Fruit fly (Drosophila melanogaster): ENCODE results near the gene Kcmf1.

The Kcmf1 gene

DNA sequence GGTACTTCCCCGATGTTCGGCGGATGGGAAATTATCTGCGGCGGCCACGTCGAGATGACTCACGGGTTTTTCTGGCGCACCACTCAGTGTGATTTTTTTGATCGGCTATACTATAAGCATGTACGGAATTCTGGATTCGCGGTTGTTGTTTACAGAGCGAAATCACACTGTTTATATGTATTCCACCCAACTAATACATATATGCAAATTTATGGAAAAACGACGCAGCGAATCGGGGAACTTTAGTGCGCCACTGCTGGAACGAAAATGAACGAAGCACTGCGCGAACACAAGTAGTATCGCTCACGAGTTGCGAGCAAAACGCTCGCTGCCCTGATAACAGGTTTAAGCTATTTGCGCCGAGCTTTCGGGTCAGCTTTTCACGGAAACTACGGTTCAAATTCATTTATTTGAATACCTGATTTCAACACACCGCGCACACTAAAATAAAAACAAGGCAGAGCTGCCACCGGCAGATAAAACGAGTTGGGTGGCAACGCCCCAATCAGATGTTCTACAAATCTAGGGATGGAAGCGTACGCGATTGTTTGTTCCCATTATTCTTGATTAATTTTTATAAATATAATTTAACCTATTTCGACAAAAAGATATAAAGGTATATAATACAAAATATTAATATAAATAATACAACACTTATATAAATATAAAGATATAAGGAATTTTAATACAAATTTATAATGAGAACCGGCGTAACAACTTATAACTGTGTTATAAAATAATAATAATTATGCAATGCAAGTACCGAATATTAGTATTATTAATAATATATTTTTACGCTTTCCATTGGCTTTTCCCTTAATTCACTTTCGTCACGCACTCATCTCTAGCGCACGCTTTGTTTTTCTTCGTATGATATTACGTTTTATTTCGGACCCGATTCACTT is 33.1 kb upstream of the Kcmf1 start, which contains the start of gene Rel (continued):
- TF ChIP-seq CG3065 (GFP tag; optimal IDR thresholded peaks at IDR 0.05) (no peak), CG1603 (tag; optimal IDR thresholded peaks at IDR 0.05) (peak; percentile 40), CG16863 (GFP tag; optimal IDR thresholded peaks at IDR 0.05) (no peak), Nf-YB (GFP tag; optimal IDR thresholded peaks at IDR 0.05) (peak; percentile 59), danr (GFP tag; IDR thresholded peaks at IDR 0.05) (no peak), E2f1 (GFP tag; IDR thresholded peaks at IDR 0.05) (no peak), pho (GFP tag; optimal IDR thresholded peaks at IDR 0.05) (peak; percentile 24), Mes4 (GFP tag; optimal IDR thresholded peaks at IDR 0.05) (no peak), esg (GFP tag; conservative IDR thresholded peaks at IDR 0.05) (no peak), CG6175 (GFP tag; IDR thresholded peaks at IDR 0.05) (no peak), eve (GFP tag; optimal IDR thresholded peaks at IDR 0.05) (no peak), CG10366 (GFP tag; IDR thresholded peaks at IDR 0.05) (no peak), CG2678 (tag; optimal IDR thresholded peaks at IDR 0.05) (peak; percentile 86), CG2202 (tag; optimal IDR thresholded peaks at IDR 0.05) (peak; percentile 2), Dll (GFP tag; IDR thresholded peaks at IDR 0.05; ENCODE audit: partially characterized antibody) (no peak), CG11247 (GFP tag; IDR thresholded peaks at IDR 0.05) (no peak), Dad (GFP tag; optimal IDR thresholded peaks at IDR 0.05) (no peak), CG12071 (GFP tag; optimal IDR thresholded peaks at IDR 0.05) (peak; percentile 59), cas (GFP tag; IDR thresholded peaks at IDR 0.05) (no peak), CG15073 (GFP tag; optimal IDR thresholded peaks at IDR 0.05) (no peak), CG1602 (GFP tag; optimal IDR thresholded peaks at IDR 0.05) (peak; percentile 54), btn (GFP tag; optimal IDR thresholded peaks at IDR 0.05) (peak; percentile 37), shn (GFP tag; optimal IDR thresholded peaks at IDR 0.05) (peak; percentile 40), phol (tag; optimal IDR thresholded peaks at IDR 0.05) (peak; percentile 83), Mad (GFP tag; optimal IDR thresholded peaks at IDR 0.05) (no peak), CG8765 (GFP tag; IDR thresholded peaks at IDR 0.05) (no peak), CTCF (GFP tag; optimal IDR thresholded peaks at IDR 0.05) (peak; percentile 51), Med (GFP tag) (peak; percentile 88), twi (tag; optimal IDR thresholded peaks at IDR 0.05) (peak; percentile 66), Nf-YA (GFP tag; IDR thresholded peaks at IDR 0.05) (no peak), CG10321 (GFP tag; IDR thresholded peaks at IDR 0.05) (no peak), CG6813 (GFP tag; optimal IDR thresholded peaks at IDR 0.05) (peak; percentile 39), CG9609 (GFP tag; optimal IDR thresholded peaks at IDR 0.05) (no peak), Sry-β (GFP tag; optimal IDR thresholded peaks at IDR 0.05) (no peak), crp (GFP tag; optimal IDR thresholded peaks at IDR 0.05) (peak; percentile 32 to 89), run (tag; optimal IDR thresholded peaks at IDR 0.05) (peak; percentile 9), Ptx1 (GFP tag; IDR thresholded peaks at IDR 0.05) (no peak), CG15011 (GFP tag; optimal IDR thresholded peaks at IDR 0.05) (no peak), CG3163 (GFP tag; optimal IDR thresholded peaks at IDR 0.05) (no peak), CG13775 (GFP tag; optimal IDR thresholded peaks at IDR 0.05) (peak; percentile 76), dpn (GFP tag; optimal IDR thresholded peaks at IDR 0.05) (peak in 1 of 2 experiments; percentile 62), E2f2 (GFP tag; IDR thresholded peaks at IDR 0.05) (no peak), CG10274 (GFP tag; optimal IDR thresholded peaks at IDR 0.05) (no peak), crol (GFP tag; IDR thresholded peaks at IDR 0.05) (no peak), cg (GFP tag; optimal IDR thresholded peaks at IDR 0.05) (peak; percentile 75), sug (tag; optimal IDR thresholded peaks at IDR 0.05) (peak; percentile 78), zen2 (GFP tag; IDR thresholded peaks at IDR 0.05; ENCODE audit: partially characterized antibody) (no peak), Atf3 (GFP tag; optimal IDR thresholded peaks at IDR 0.05) (no peak), da (GFP tag; optimal IDR thresholded peaks at IDR 0.05) (no peak), CG6254 (GFP tag; optimal IDR thresholded peaks at IDR 0.05) (peak; percentile 47)
